Worm (Caenorhabditis elegans): ENCODE data around the gene fbxb-105.

ce11 chrII:2804245-2804644 lies 33.6 kb upstream of the fbxb-105 start:
- TF ChIP-seq nhr-76 (tag; optimal IDR thresholded peaks at IDR 0.05) (no peak), snpc-4 (tag; optimal IDR thresholded peaks at IDR 0.05) (no peak), elt-1 (tag; optimal IDR thresholded peaks at IDR 0.05; ENCODE audit: borderline replicate concordance, insufficient read depth) (no peak), sptf-1 (tag; optimal IDR thresholded peaks at IDR 0.05) (no peak), nhr-28 (tag; optimal IDR thresholded peaks at IDR 0.05) (no peak), hlh-1 (tag; optimal IDR thresholded peaks at IDR 0.05) (no peak), lin-13 (tag; optimal IDR thresholded peaks at IDR 0.05) (no peak), nhr-237 (tag; optimal IDR thresholded peaks at IDR 0.05) (no peak), unc-39 (tag; optimal IDR thresholded peaks at IDR 0.05) (no peak), ceh-83 (GFP tag; optimal IDR thresholded peaks at IDR 0.05) (no peak), nhr-12 (tag; optimal IDR thresholded peaks at IDR 0.05) (no peak), ztf-11 (tag; optimal IDR thresholded peaks at IDR 0.05) (no peak), mab-5 (tag; optimal IDR thresholded peaks at IDR 0.05) (no peak)
